Fruit fly (Drosophila melanogaster) whole organism, pupa: ENCODE data around the gene rha.

Experiments
- CG10348 ChIP-seq: fragments of 200-800 bp; sonication (Bioruptor generic); IDR thresholded peaks from 2 replicates; pipeline ENCODE4 v1.3.6; 2022; ENCODE audit warnings: missing biosample characterization, missing genetic modification characterization
- CG12605 ChIP-seq: fragments of 200-800 bp; sonication (Bioruptor generic); IDR thresholded peaks from 2 replicates; pipeline ENCODE4 v1.3.6; 2022; ENCODE audit warnings: missing biosample characterization, missing genetic modification characterization
- CG13204 ChIP-seq: fragments of 200-800 bp; sonication (Bioruptor generic); optimal IDR thresholded peaks from 2 replicates; lab custom pipeline; 2018; ENCODE audit warnings: missing biosample characterization, mild to moderate bottlenecking, missing genetic modification characterization, moderate library complexity
- CG14655 ChIP-seq: fragments of 200-800 bp; sonication (Bioruptor generic); optimal IDR thresholded peaks from 3 replicates; lab custom pipeline; 2017; ENCODE audit warnings: mild to moderate bottlenecking, missing biosample characterization, missing genetic modification reagents, missing genetic modification characterization
- CG15710 ChIP-seq: fragments of 200-800 bp; sonication (Bioruptor generic); optimal IDR thresholded peaks from 2 replicates; lab custom pipeline; 2018; ENCODE audit warnings: missing biosample characterization, mild to moderate bottlenecking, missing genetic modification characterization, moderate library complexity
- CG17806 ChIP-seq: fragments of 200-800 bp; sonication (Bioruptor generic); optimal IDR thresholded peaks from 2 replicates; lab custom pipeline; 2018; ENCODE audit warnings: missing biosample characterization, mild to moderate bottlenecking, missing genetic modification characterization, moderate library complexity
- CG32121 ChIP-seq: fragments of 200-800 bp; sonication (Bioruptor generic); IDR thresholded peaks from 2 replicates; pipeline ENCODE4 v1.3.6; 2022; ENCODE audit warnings: missing biosample characterization, missing genetic modification characterization
- CG34367 ChIP-seq: fragments of 200-800 bp; sonication (Bioruptor generic); optimal IDR thresholded peaks from 2 replicates; lab custom pipeline; 2018; ENCODE audit warnings: missing biosample characterization, mild to moderate bottlenecking, missing genetic modification characterization
- CG4496 ChIP-seq: fragments of 200-800 bp; sonication (Bioruptor generic); IDR thresholded peaks from 3 replicates; pipeline ENCODE4 v1.3.6; 2022; ENCODE audit warnings: missing biosample characterization, missing genetic modification characterization
- CG8159 ChIP-seq: fragments of 200-800 bp; sonication (Bioruptor generic); optimal IDR thresholded peaks from 3 replicates; lab custom pipeline; 2018; ENCODE audit warnings: missing biosample characterization, mild to moderate bottlenecking, missing genetic modification characterization, moderate library complexity
- CG8301 ChIP-seq: fragments of 200-800 bp; sonication (Bioruptor generic); optimal IDR thresholded peaks from 2 replicates; lab custom pipeline; 2018; ENCODE audit warnings: missing biosample characterization, mild to moderate bottlenecking, missing genetic modification characterization
- CG9948 ChIP-seq: fragments of 200-800 bp; sonication (Bioruptor generic); optimal IDR thresholded peaks from 2 replicates; lab custom pipeline; 2018; ENCODE audit warnings: missing biosample characterization, mild to moderate bottlenecking, missing genetic modification characterization, moderate library complexity
- D1 ChIP-seq: fragments of 200-800 bp; sonication (Bioruptor generic); optimal IDR thresholded peaks from 2 replicates; lab custom pipeline; 2018; ENCODE audit warnings: missing biosample characterization, mild to moderate bottlenecking, missing genetic modification characterization, moderate library complexity
- EcR ChIP-seq: fragments of 200-800 bp; sonication (Bioruptor generic); optimal IDR thresholded peaks from 3 replicates; lab custom pipeline; 2019; ENCODE audit warnings: missing biosample characterization, missing genetic modification characterization, mild to moderate bottlenecking, moderate library complexity, missing genetic modification reagents
- Ets98B ChIP-seq: fragments of 200-800 bp; sonication (Bioruptor generic); IDR thresholded peaks from 2 replicates; pipeline ENCODE4 v1.3.6; 2022; ENCODE audit warnings: missing biosample characterization, missing genetic modification characterization
- Pif1A ChIP-seq: fragments of 200-800 bp; sonication (Bioruptor generic); optimal IDR thresholded peaks from 3 replicates; lab custom pipeline; 2016; ENCODE audit warnings: missing biosample characterization, missing genetic modification characterization
- Pif1B ChIP-seq: fragments of 200-800 bp; sonication (Bioruptor generic); optimal IDR thresholded peaks from 3 replicates; lab custom pipeline; 2016; ENCODE audit warnings: missing biosample characterization, missing genetic modification characterization
- Snoo ChIP-seq: fragments of 200-800 bp; sonication (Bioruptor generic); optimal IDR thresholded peaks from 3 replicates; lab custom pipeline; 2017; ENCODE audit warnings: missing biosample characterization, mild to moderate bottlenecking, missing genetic modification characterization, inconsistent platforms
- fd96Ca ChIP-seq: fragments of 200-800 bp; sonication (Bioruptor generic); IDR thresholded peaks from 3 replicates; pipeline ENCODE4 v1.3.6; 2022; ENCODE audit warnings: missing biosample characterization, missing genetic modification characterization
- gl ChIP-seq: fragments of 200-800 bp; sonication (Bioruptor generic); optimal IDR thresholded peaks from 2 replicates; lab custom pipeline; 2018; ENCODE audit warnings: missing biosample characterization, mild to moderate bottlenecking, missing genetic modification characterization
- rn ChIP-seq: fragments of 200-800 bp; sonication (Bioruptor generic); IDR thresholded peaks from 2 replicates; pipeline ENCODE4 v1.3.6; 2022; ENCODE audit warnings: missing biosample characterization, missing genetic modification characterization

rha gene

DNA sequence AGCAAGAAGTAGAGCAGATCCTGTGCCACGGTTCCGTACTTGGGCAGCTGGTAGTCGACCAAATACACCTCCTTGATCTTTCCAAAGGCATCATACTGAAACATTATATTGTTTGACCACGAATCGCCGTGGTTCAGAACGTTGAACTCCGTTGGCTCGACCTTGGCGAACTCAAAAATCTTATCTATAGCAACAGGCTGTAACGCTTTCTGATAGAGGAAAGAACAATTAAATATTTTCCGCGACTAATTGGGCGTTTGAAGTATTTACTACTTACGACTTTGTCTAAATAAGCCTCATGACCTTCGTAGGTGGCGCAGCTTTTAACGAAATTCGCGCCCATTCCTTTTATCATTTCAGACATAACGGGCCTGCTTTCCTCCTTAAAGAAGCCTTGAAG lies 18.4 kb upstream of the rha start:
- TF ChIP-seq CG8301 (tag; lab: Kevin White, UChicago): no peak
- TF ChIP-seq CG13204 (GFP tag; lab: Kevin White, UChicago): no peak
- no peak for TF ChIP-seq CG32121 (GFP tag; lab: Robert Waterston, UW)
- TF ChIP-seq EcR: no peak
- no peak for TF ChIP-seq Pif1A (GFP tag; lab: Kevin White, UChicago)
- TF ChIP-seq fd96Ca (GFP tag; lab: Robert Waterston, UW): no peak

DNA sequence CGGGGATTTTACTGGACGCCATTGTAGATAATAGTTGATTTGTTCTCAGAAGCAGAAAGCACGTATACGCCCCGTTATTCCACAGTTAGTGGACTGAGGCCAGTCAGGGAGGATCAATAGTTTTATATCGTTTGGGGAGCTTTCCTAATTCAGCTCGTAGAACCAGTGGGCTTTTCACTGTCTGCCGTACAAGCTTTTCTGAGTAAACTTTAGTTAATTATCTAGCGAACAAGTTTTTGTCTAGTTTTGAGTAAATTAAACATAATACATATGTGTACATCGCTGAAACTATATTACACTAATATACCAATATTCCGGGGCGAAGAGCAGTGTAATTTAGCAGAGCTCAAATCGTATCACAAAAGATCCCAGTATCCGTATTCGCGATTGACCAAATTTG lies 17.4 kb upstream of the rha start, which contains the start of gene CG10562:
Gene CG10562, minus strand, starts transcription at position 101 of the 400 bp plus-strand sequence.
- TF ChIP-seq CG17806 (tag; lab: Kevin White, UChicago) (no peak), EcR (no peak), CG34367 (no peak), CG13204 (GFP tag; lab: Kevin White, UChicago) (no peak), CG15710 (tag; lab: Kevin White, UChicago) (no peak), CG14655 (GFP tag; lab: Kevin White, UChicago) (no peak), CG10348 (no peak), fd96Ca (GFP tag; lab: Robert Waterston, UW) (no peak), Snoo (tag; lab: Kevin White, UChicago) (no peak), Pif1B (no peak), CG32121 (GFP tag; lab: Robert Waterston, UW) (no peak), CG8301 (tag; lab: Kevin White, UChicago) (no peak), gl (tag; lab: Kevin White, UChicago) (no peak), Pif1A (GFP tag; lab: Kevin White, UChicago) (no peak), CG12605 (GFP tag; lab: Robert Waterston, UW) (no peak), D1 (tag; lab: Kevin White, UChicago) (no peak), Ets98B (GFP tag; lab: Robert Waterston, UW) (no peak), CG4496 (GFP tag; lab: Robert Waterston, UW) (no peak), CG8159 (tag; lab: Kevin White, UChicago) (no peak)

dm6 chr3R:25328540-25328939 lies 11.5 kb upstream of the rha start:
- TF ChIP-seq CG12605 (GFP tag; lab: Robert Waterston, UW): 0 out of 2 replicates have a peak, but pooled peaks have one; percentile 27
- TF ChIP-seq Ets98B (GFP tag; lab: Robert Waterston, UW): peak; percentile 47; the same call in 1 of the 2 replicates

- TF ChIP-seq CG8159 (tag; lab: Kevin White, UChicago) (no peak), Ets98B (GFP tag; lab: Robert Waterston, UW) (peak; percentile 21; the same call in 1 of the 2 replicates), CG12605 (GFP tag; lab: Robert Waterston, UW) (0 out of 2 replicates have a peak, but pooled peaks have one; percentile 20), Snoo (tag; lab: Kevin White, UChicago) (no peak), CG17806 (tag; lab: Kevin White, UChicago) (no peak), Pif1A (GFP tag; lab: Kevin White, UChicago) (no peak), rn (GFP tag; lab: Robert Waterston, UW) (no peak), EcR (no peak), gl (tag; lab: Kevin White, UChicago) (no peak), CG15710 (tag; lab: Kevin White, UChicago) (no peak), CG10348 (no peak), CG34367 (no peak), CG8301 (tag; lab: Kevin White, UChicago) (no peak), Pif1B (no peak), CG14655 (GFP tag; lab: Kevin White, UChicago) (no peak), CG4496 (GFP tag; lab: Robert Waterston, UW) (peak; percentile 59; the same call in 2 of the 3 replicates), CG9948 (tag; lab: Kevin White, UChicago) (no peak), fd96Ca (GFP tag; lab: Robert Waterston, UW) (no peak), CG13204 (GFP tag; lab: Kevin White, UChicago) (no peak), CG32121 (GFP tag; lab: Robert Waterston, UW) (0 out of 2 replicates have a peak, but pooled peaks have one; percentile 29), D1 (tag; lab: Kevin White, UChicago) (no peak)
Measured at dm6 chr3R:25329079-25329478, 11.0 kb upstream of the rha start, which contains the start of gene CHKov1. Gene CHKov1 (minus strand): TSS chr3R:25329316.

- TF ChIP-seq CG9948 (tag; lab: Kevin White, UChicago) (no peak), CG10348 (no peak), CG8159 (tag; lab: Kevin White, UChicago) (no peak), Snoo (tag; lab: Kevin White, UChicago) (no peak), fd96Ca (GFP tag; lab: Robert Waterston, UW) (no peak), CG12605 (GFP tag; lab: Robert Waterston, UW) (no peak), CG17806 (tag; lab: Kevin White, UChicago) (no peak), gl (tag; lab: Kevin White, UChicago) (no peak), CG13204 (GFP tag; lab: Kevin White, UChicago) (no peak), rn (GFP tag; lab: Robert Waterston, UW) (no peak), D1 (tag; lab: Kevin White, UChicago) (no peak), CG15710 (tag; lab: Kevin White, UChicago) (no peak), Ets98B (GFP tag; lab: Robert Waterston, UW) (no peak), CG32121 (GFP tag; lab: Robert Waterston, UW) (no peak), Pif1B (no peak), CG4496 (GFP tag; lab: Robert Waterston, UW) (no peak), CG8301 (tag; lab: Kevin White, UChicago) (no peak), EcR (no peak), Pif1A (GFP tag; lab: Kevin White, UChicago) (no peak)
Measured at dm6 chr3R:25331103-25331502, 8.9 kb upstream of the rha start, which contains the start of gene CHKov2. Gene CHKov2 (minus strand): TSS chr3R:25331203.
